Fruit fly (Drosophila melanogaster) whole organism: ENCODE results near the gene sesB.

Experiments
- CG8478 ChIP-seq: fragments of >200 bp; optimal IDR thresholded peaks from 2 replicates; lab custom pipeline; 2018; ENCODE audit warnings: inconsistent platforms
- EcR ChIP-seq, 2 experiments: fragments of >200 bp; optimal IDR thresholded peaks; 2 replicates each; lab custom pipeline; 2017; ENCODE audit warnings: missing biosample characterization in 2 of 2, missing genetic modification characterization in 2 of 2, missing genetic modification reagents in 2 of 2
- psq ChIP-seq: fragments of >200 bp; optimal IDR thresholded peaks from 2 replicates; lab custom pipeline; 2017

DNA sequence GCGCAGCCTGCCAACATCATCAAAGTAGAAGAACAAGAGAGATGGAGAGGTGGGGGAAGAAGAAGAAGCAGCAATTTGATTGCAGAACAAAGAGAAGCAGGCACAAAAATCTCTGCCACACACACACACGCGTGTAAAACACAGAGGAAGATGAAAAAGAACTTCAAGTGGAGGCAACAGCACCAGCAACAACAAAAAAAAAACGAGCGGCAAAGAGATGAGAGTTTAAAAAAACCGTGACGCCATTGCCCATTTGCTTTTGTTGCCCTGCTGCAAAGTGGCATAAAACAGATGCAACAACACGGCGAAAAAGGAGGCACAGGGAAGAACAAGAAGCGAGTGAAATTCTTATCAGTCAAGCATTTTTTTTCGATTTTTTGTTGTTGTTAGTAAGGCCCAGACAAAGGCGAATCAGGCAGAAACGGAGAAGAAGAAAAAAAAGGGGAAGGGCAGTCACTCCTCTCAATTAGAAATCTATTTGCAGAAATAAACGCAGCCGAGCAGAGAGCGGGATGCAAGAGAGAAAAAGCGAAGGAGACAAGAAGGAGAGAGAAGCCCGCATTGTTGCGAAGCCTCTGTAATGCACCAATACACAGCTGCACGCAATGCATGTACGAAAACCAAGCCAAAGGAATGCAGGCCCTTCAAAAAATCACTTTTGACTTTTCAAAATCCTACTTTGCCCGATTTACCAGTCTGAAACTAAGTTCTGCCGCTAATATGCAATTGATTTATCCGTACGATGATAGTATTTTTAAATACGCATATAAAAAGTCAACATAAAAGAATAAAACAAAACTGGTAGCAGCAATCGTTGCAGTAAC is 44.8 kb downstream of the sesB start:
- TF ChIP-seq CG8478 (lab: Kevin White, UChicago) = no peak
- no peak for TF ChIP-seq psq
- peak in 1 of 2 experiments; percentile 59 for TF ChIP-seq EcR (GFP tag; optimal IDR thresholded peaks at IDR 0.05; lab: Kevin White, UChicago)
